Worm (Caenorhabditis elegans) whole organism, midembryonic: Measurements from ENCODE around the gene D1046.4.

Experiments
- ref-1 ChIP-seq: fragments of 200-800 bp; sonication (Bioruptor generic); conservative IDR thresholded peaks from 2 replicates; pipeline ENCODE4 v1.3.6; 2022; ENCODE audit warnings: missing genetic modification reagents, missing genetic modification characterization, missing compliant biosample characterization
- tab-1 ChIP-seq: fragments of 200-800 bp; sonication (Bioruptor generic); IDR thresholded peaks from 2 replicates; pipeline ENCODE4 v1.3.6; 2022; ENCODE audit warnings: missing genetic modification characterization, missing compliant biosample characterization

DNA sequence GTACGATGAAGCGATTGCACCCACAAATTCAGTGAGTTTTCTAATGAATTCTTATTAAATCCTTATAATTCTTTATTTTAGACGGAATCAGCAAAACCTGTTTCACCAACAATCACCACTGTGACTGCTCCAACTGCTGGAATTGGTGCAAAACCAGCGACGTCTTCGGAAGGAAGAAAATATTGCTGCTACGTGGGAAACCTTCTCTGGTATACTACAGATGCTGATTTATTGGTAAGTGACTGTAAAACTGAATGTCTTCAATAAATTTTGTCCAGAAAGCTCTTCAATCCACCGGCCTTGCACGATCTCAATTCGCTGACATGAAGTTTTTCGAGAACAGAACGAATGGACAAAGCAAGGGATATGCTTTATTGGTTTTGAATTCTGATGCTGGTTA lies 7.2 kb upstream of the D1046.4 start:
- no peak for TF ChIP-seq ref-1 (GFP tag; lab: Robert Waterston, UW)
- no peak for TF ChIP-seq tab-1 (GFP tag; lab: Robert Waterston, UW)
